Fruit fly (Drosophila melanogaster): ENCODE data around the gene Ddr.

The Ddr gene

DNA sequence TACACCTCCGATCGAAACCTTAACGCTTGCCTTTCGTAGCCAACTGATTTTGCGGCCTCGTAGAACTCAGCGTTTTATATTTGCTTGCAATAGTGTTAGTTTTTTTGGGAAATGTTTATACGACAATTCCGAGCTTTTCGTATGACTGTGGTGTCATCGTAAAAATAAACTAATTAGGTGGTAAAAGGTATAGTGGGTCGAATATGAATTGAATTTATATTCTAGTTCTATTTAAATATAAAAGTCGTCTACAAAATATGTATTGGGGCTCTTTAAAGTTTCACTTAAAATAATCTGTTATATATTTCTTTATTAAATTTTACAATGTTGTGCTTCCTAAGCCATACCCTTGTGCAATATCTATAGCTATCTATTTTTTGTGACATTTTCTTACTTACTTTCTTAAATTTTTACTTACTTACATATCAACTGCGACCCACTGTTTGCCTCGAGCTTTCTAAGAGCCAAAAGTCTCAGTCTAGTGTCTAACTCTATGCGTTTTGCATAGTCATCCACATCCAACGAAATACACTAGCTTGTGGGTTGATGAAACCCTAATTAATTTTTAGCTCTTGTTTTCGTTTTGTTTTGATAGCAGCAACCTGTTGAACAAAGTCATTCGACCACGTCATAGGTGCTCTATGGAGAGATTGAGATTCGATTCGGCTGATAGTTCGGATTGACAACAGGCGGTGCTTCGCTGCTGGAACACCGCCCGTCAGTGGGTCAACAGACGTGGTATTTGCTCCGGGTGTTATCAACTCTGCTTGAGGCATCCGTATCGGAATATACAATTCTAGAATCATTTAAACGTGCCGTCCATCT, 98.3 kb downstream of the Ddr start, which contains the start of gene CG9498 (continued):
- TF ChIP-seq CG34376 (GFP tag; optimal IDR thresholded peaks at IDR 0.05) (peak; percentile 58), NK7.1 (GFP tag; optimal IDR thresholded peaks at IDR 0.05) (peak; percentile 7), ewg (GFP tag; optimal IDR thresholded peaks at IDR 0.05) (peak; percentile 36), sc (optimal IDR thresholded peaks at IDR 0.05) (no peak), sc (GFP tag; optimal IDR thresholded peaks at IDR 0.05) (peak; percentile 26), knrl (GFP tag; IDR thresholded peaks at IDR 0.05; ENCODE audit: partially characterized antibody) (no peak), CG7786 (GFP tag; optimal IDR thresholded peaks at IDR 0.05) (peak; percentile 27), CG9797 (GFP tag; optimal IDR thresholded peaks at IDR 0.05) (no peak), ssp (GFP tag; IDR thresholded peaks at IDR 0.05) (no peak; the same call in 1 of the 2 replicates), Sox102F (GFP tag; optimal IDR thresholded peaks at IDR 0.05) (peak; percentile 69), MBD-R2 (GFP tag; IDR thresholded peaks at IDR 0.05) (peak; percentile 14; the same call in 1 of the 2 replicates), Nf-YA (GFP tag; IDR thresholded peaks at IDR 0.05) (no peak), sim (GFP tag; IDR thresholded peaks at IDR 0.05) (no peak), CG9817 (tag; optimal IDR thresholded peaks at IDR 0.05) (peak; percentile 74), peb (GFP tag; IDR thresholded peaks at IDR 0.05) (peak; percentile 80), disco-r (GFP tag; optimal IDR thresholded peaks at IDR 0.05) (no peak), CG2889 (GFP tag; IDR thresholded peaks at IDR 0.05) (peak; percentile 44; the same call in 1 of the 3 replicates), Dad (GFP tag; optimal IDR thresholded peaks at IDR 0.05) (no peak), pzg (GFP tag; optimal IDR thresholded peaks at IDR 0.05) (peak; percentile 1), CG11456 (GFP tag; IDR thresholded peaks at IDR 0.05) (no peak), CG12391 (tag; optimal IDR thresholded peaks at IDR 0.05) (peak; percentile 86), lbe (GFP tag; optimal IDR thresholded peaks at IDR 0.05) (no peak), odd (GFP tag; optimal IDR thresholded peaks at IDR 0.05) (peak; percentile 78), tin (GFP tag; optimal IDR thresholded peaks at IDR 0.05) (peak; percentile 15), Hr39 (optimal IDR thresholded peaks at IDR 0.05) (no peak), ase (GFP tag; IDR thresholded peaks at IDR 0.05) (peak; percentile 72; the same call in 2 of the 3 replicates), nmo (GFP tag; optimal IDR thresholded peaks at IDR 0.05) (peak; percentile 74), Hr3 (GFP tag; optimal IDR thresholded peaks at IDR 0.05) (peak; percentile 71), CG30403 (GFP tag; optimal IDR thresholded peaks at IDR 0.05) (peak; percentile 80), Adf1 (GFP tag; IDR thresholded peaks at IDR 0.05) (peak; percentile 70), Camta (GFP tag; optimal IDR thresholded peaks at IDR 0.05) (peak; percentile 4), lilli (GFP tag; optimal IDR thresholded peaks at IDR 0.05) (peak; percentile 67), CG34422 (GFP tag; IDR thresholded peaks at IDR 0.05) (peak; percentile 69; the same call in 2 of the 3 replicates), Xrp1 (GFP tag; IDR thresholded peaks at IDR 0.05) (peak; percentile 67), fd3F (GFP tag; optimal IDR thresholded peaks at IDR 0.05) (peak; percentile 76), bigmax (GFP tag; optimal IDR thresholded peaks at IDR 0.05) (no peak), fru (optimal IDR thresholded peaks at IDR 0.05) (no peak), CG12155 (GFP tag; optimal IDR thresholded peaks at IDR 0.05) (peak; percentile 66), Bdp1 (GFP tag; optimal IDR thresholded peaks at IDR 0.05) (no peak), CG8388 (GFP tag; optimal IDR thresholded peaks at IDR 0.05) (peak; percentile 60), twi (tag; optimal IDR thresholded peaks at IDR 0.05) (peak; percentile 33), D (optimal IDR thresholded peaks at IDR 0.05) (no peak), D (GFP tag; optimal IDR thresholded peaks at IDR 0.05) (peak; percentile 51), oc (tag; optimal IDR thresholded peaks at IDR 0.05) (peak; percentile 24), CG13123 (GFP tag; optimal IDR thresholded peaks at IDR 0.05) (no peak), CG2875 (GFP tag; optimal IDR thresholded peaks at IDR 0.05) (peak; percentile 39), CG6254 (GFP tag; optimal IDR thresholded peaks at IDR 0.05) (peak; percentile 23), pfk (GFP tag; optimal IDR thresholded peaks at IDR 0.05) (no peak), dysf (GFP tag; IDR thresholded peaks at IDR 0.05) (peak; percentile 83), CG8478 (optimal IDR thresholded peaks at IDR 0.05) (no peak), CG14860 (GFP tag; IDR thresholded peaks at IDR 0.05; ENCODE audit: partially characterized antibody) (no peak; the same call in 2 of the 3 replicates)

Data from whole organism, embryonic.